Fruit fly (Drosophila melanogaster) whole organism, embryonic: ENCODE measurements around the gene CG13392.

Experiments used
- Adf1 ChIP-seq: fragments of 200-800 bp; sonication (Bioruptor generic); IDR thresholded peaks from 2 replicates; pipeline ENCODE4 v1.3.6; 2022; ENCODE audit warnings: missing biosample characterization, missing genetic modification characterization
- Asciz ChIP-seq: fragments of 200-800 bp; sonication (Bioruptor generic); optimal IDR thresholded peaks from 2 replicates; lab custom pipeline; 2017; ENCODE audit warnings: missing biosample characterization, mild to moderate bottlenecking, missing genetic modification characterization, missing genetic modification reagents
- Atf6 ChIP-seq: fragments of 200-800 bp; sonication (Bioruptor generic); IDR thresholded peaks from 2 replicates; pipeline ENCODE4 v1.3.6; 2022; ENCODE audit warnings: missing biosample characterization, missing genetic modification characterization
- Bgb ChIP-seq: fragments of 200-800 bp; sonication (Bioruptor generic); IDR thresholded peaks from 2 replicates; pipeline ENCODE4 v1.3.6; 2022; ENCODE audit warnings: missing biosample characterization, missing genetic modification characterization; ENCODE audit not compliant: partially characterized antibody
- CG10462 ChIP-seq: fragments of 200-800 bp; sonication (Bioruptor generic); optimal IDR thresholded peaks from 2 replicates; lab custom pipeline; 2016; ENCODE audit warnings: missing biosample characterization, missing genetic modification characterization
- CG11504 ChIP-seq: fragments of 200-800 bp; sonication (Bioruptor generic); optimal IDR thresholded peaks from 3 replicates; lab custom pipeline; 2019; ENCODE audit warnings: missing biosample characterization, mild to moderate bottlenecking, missing genetic modification characterization, moderate library complexity
- CG12659 ChIP-seq: fragments of 200-800 bp; sonication (Bioruptor generic); optimal IDR thresholded peaks from 3 replicates; lab custom pipeline; 2017; ENCODE audit warnings: mild to moderate bottlenecking, missing biosample characterization, missing genetic modification reagents, missing genetic modification characterization
- CG12769 ChIP-seq: fragments of 200-800 bp; sonication (Bioruptor generic); optimal IDR thresholded peaks from 2 replicates; lab custom pipeline; 2019; ENCODE audit warnings: missing biosample characterization, mild to moderate bottlenecking, missing genetic modification characterization, moderate library complexity
- CG14014 ChIP-seq: fragments of 200-800 bp; sonication (Bioruptor generic); IDR thresholded peaks from 2 replicates; pipeline ENCODE4 v1.3.6; 2022; ENCODE audit warnings: missing biosample characterization, missing genetic modification characterization
- CG14860 ChIP-seq: fragments of 200-800 bp; sonication (Bioruptor generic); IDR thresholded peaks from 3 replicates; pipeline ENCODE4 v1.3.6; 2022; ENCODE audit warnings: missing biosample characterization, missing genetic modification characterization; ENCODE audit not compliant: partially characterized antibody
- CG17359 ChIP-seq: fragments of 200-800 bp; sonication (Bioruptor generic); optimal IDR thresholded peaks from 3 replicates; lab custom pipeline; 2018; ENCODE audit warnings: missing biosample characterization, mild to moderate bottlenecking, missing genetic modification characterization, moderate library complexity
- CG17568 ChIP-seq: fragments of 200-800 bp; sonication (Bioruptor generic); optimal IDR thresholded peaks from 2 replicates; lab custom pipeline; 2018; ENCODE audit warnings: missing biosample characterization, mild to moderate bottlenecking, missing genetic modification characterization, moderate library complexity
- CG18262 ChIP-seq: fragments of 200-800 bp; optimal IDR thresholded peaks from 3 replicates; lab custom pipeline; 2019; ENCODE audit warnings: missing biosample characterization, mild to moderate bottlenecking, missing genetic modification characterization, moderate library complexity
- CG2202 ChIP-seq: fragments of 200-800 bp; sonication (Bioruptor generic); optimal IDR thresholded peaks from 2 replicates; lab custom pipeline; 2018; ENCODE audit warnings: missing biosample characterization, mild to moderate bottlenecking, missing genetic modification characterization
- CG2678 ChIP-seq: fragments of 200-800 bp; sonication (Bioruptor generic); optimal IDR thresholded peaks from 3 replicates; lab custom pipeline; 2019; ENCODE audit warnings: missing biosample characterization, mild to moderate bottlenecking, missing genetic modification characterization, moderate library complexity
- CG2712 ChIP-seq: fragments of 200-800 bp; optimal IDR thresholded peaks from 3 replicates; lab custom pipeline; 2019; ENCODE audit warnings: missing biosample characterization, mild to moderate bottlenecking, missing genetic modification characterization, moderate library complexity
- CG4424 ChIP-seq: fragments of 200-800 bp; sonication (Bioruptor generic); optimal IDR thresholded peaks from 3 replicates; lab custom pipeline; 2016; ENCODE audit warnings: missing biosample characterization, missing genetic modification characterization
- CG8388 ChIP-seq: fragments of 200-800 bp; sonication (Bioruptor generic); optimal IDR thresholded peaks from 2 replicates; lab custom pipeline; 2019; ENCODE audit warnings: missing biosample characterization, mild to moderate bottlenecking, missing genetic modification characterization, moderate library complexity
- CG8478 ChIP-seq: fragments of >200 bp; optimal IDR thresholded peaks from 2 replicates; lab custom pipeline; 2018
- CG9797 ChIP-seq: fragments of 200-800 bp; sonication (Bioruptor generic); optimal IDR thresholded peaks from 3 replicates; lab custom pipeline; 2018; ENCODE audit warnings: missing biosample characterization, mild to moderate bottlenecking, missing genetic modification characterization
- CoRest ChIP-seq: fragments of 200-800 bp; sonication (Bioruptor generic); optimal IDR thresholded peaks from 3 replicates; lab custom pipeline; 2018; ENCODE audit warnings: missing biosample characterization, mild to moderate bottlenecking, missing genetic modification characterization, moderate library complexity
- Dek ChIP-seq: fragments of 200-800 bp; sonication (Bioruptor generic); optimal IDR thresholded peaks from 3 replicates; lab custom pipeline; 2019; ENCODE audit warnings: missing biosample characterization, mild to moderate bottlenecking, missing genetic modification characterization, moderate library complexity
- Dll ChIP-seq: fragments of 200-800 bp; sonication (Bioruptor generic); IDR thresholded peaks from 4 replicates; pipeline ENCODE4 v1.3.6; 2022; ENCODE audit warnings: missing biosample characterization, missing genetic modification characterization; ENCODE audit not compliant: partially characterized antibody
- H2.0 ChIP-seq: fragments of 200-800 bp; sonication (Bioruptor generic); IDR thresholded peaks from 2 replicates; pipeline ENCODE4 v1.3.6; 2022; ENCODE audit warnings: missing biosample characterization, missing genetic modification characterization
- HLH4C ChIP-seq: fragments of 200-800 bp; sonication (Bioruptor generic); IDR thresholded peaks from 3 replicates; pipeline ENCODE4 v1.3.6; 2022; ENCODE audit warnings: missing biosample characterization, missing genetic modification characterization; ENCODE audit not compliant: partially characterized antibody
- Hmr ChIP-seq: fragments of 200-800 bp; sonication (Bioruptor generic); optimal IDR thresholded peaks from 3 replicates; lab custom pipeline; 2017; ENCODE audit warnings: mild to moderate bottlenecking, missing biosample characterization, missing genetic modification reagents, missing genetic modification characterization
- Sox100B ChIP-seq: fragments of 200-800 bp; sonication (Bioruptor generic); optimal IDR thresholded peaks from 3 replicates; lab custom pipeline; 2018; ENCODE audit warnings: missing biosample characterization, mild to moderate bottlenecking, missing genetic modification characterization
- Spps ChIP-seq: fragments of 200-800 bp; sonication (Bioruptor generic); optimal IDR thresholded peaks from 2 replicates; lab custom pipeline; 2018; ENCODE audit warnings: missing biosample characterization, mild to moderate bottlenecking, missing genetic modification characterization
- Trl ChIP-seq, 3 experiments: fragments of >200 bp in 2 of 3; fragments of 200-800 bp in 1 of 3; sonication (Bioruptor generic) in 1 of 3; optimal IDR thresholded peaks; 2 replicates in 1 of 3; 3 replicates in 2 of 3; lab custom pipeline; 2016 to 2017; ENCODE audit warnings: missing biosample characterization in 1 of 3, missing genetic modification characterization in 1 of 3
- bcd ChIP-seq: fragments of 200-800 bp; sonication (Bioruptor generic); optimal IDR thresholded peaks from 2 replicates; lab custom pipeline; 2017; ENCODE audit warnings: missing biosample characterization, mild to moderate bottlenecking, missing genetic modification characterization
- cg ChIP-seq: fragments of 200-800 bp; sonication (Bioruptor generic); optimal IDR thresholded peaks from 3 replicates; lab custom pipeline; 2019; ENCODE audit warnings: missing biosample characterization, mild to moderate bottlenecking, missing genetic modification characterization, moderate library complexity
- da ChIP-seq: fragments of 200-800 bp; sonication (Bioruptor generic); optimal IDR thresholded peaks from 2 replicates; lab custom pipeline; 2016; ENCODE audit warnings: missing biosample characterization, missing genetic modification characterization
- fd3F ChIP-seq: fragments of 200-800 bp; sonication (Bioruptor generic); optimal IDR thresholded peaks from 2 replicates; lab custom pipeline; 2018; ENCODE audit warnings: missing biosample characterization, mild to moderate bottlenecking, missing genetic modification characterization, moderate library complexity
- hbn ChIP-seq: fragments of 200-800 bp; sonication (Bioruptor generic); IDR thresholded peaks from 2 replicates; pipeline ENCODE4 v1.3.6; 2022; ENCODE audit warnings: missing biosample characterization, missing genetic modification characterization; ENCODE audit not compliant: partially characterized antibody
- kni ChIP-seq: fragments of 200-800 bp; sonication (Bioruptor generic); optimal IDR thresholded peaks from 3 replicates; lab custom pipeline; 2017; ENCODE audit warnings: mild to moderate bottlenecking, missing biosample characterization, missing genetic modification reagents, missing genetic modification characterization
- knrl ChIP-seq: fragments of 200-800 bp; sonication (Bioruptor generic); IDR thresholded peaks from 3 replicates; pipeline ENCODE4 v1.3.6; 2022; ENCODE audit warnings: missing biosample characterization, missing genetic modification characterization; ENCODE audit not compliant: partially characterized antibody
- maf-S ChIP-seq: fragments of 200-800 bp; sonication (Bioruptor generic); optimal IDR thresholded peaks from 2 replicates; lab custom pipeline; 2016; ENCODE audit warnings: missing biosample characterization, missing genetic modification characterization
- mirr ChIP-seq: fragments of 200-800 bp; sonication (Bioruptor generic); optimal IDR thresholded peaks from 3 replicates; lab custom pipeline; 2018; ENCODE audit warnings: missing biosample characterization, mild to moderate bottlenecking, missing genetic modification characterization
- mld ChIP-seq: fragments of 200-800 bp; sonication (Bioruptor generic); IDR thresholded peaks from 3 replicates; pipeline ENCODE4 v1.3.6; 2022; ENCODE audit warnings: missing biosample characterization, missing genetic modification characterization; ENCODE audit not compliant: partially characterized antibody
- odd ChIP-seq: fragments of 200-800 bp; sonication (Bioruptor generic); optimal IDR thresholded peaks from 2 replicates; lab custom pipeline; 2017; ENCODE audit warnings: missing biosample characterization, mild to moderate bottlenecking, missing genetic modification characterization
- otp ChIP-seq: fragments of 200-800 bp; sonication (Bioruptor generic); IDR thresholded peaks from 3 replicates; pipeline ENCODE4, ENCODE4 v1.3.6; 2022; ENCODE audit warnings: missing biosample characterization, missing genetic modification characterization
- pzg ChIP-seq: fragments of 200-800 bp; sonication (Bioruptor generic); optimal IDR thresholded peaks from 3 replicates; lab custom pipeline; 2018; ENCODE audit warnings: missing biosample characterization, mild to moderate bottlenecking, missing genetic modification characterization, moderate library complexity
- stwl ChIP-seq: fragments of 200-800 bp; sonication (Bioruptor generic); optimal IDR thresholded peaks from 3 replicates; lab custom pipeline; 2018; ENCODE audit warnings: missing biosample characterization, mild to moderate bottlenecking, missing genetic modification characterization, moderate library complexity
- trem ChIP-seq: fragments of 200-800 bp; optimal IDR thresholded peaks from 3 replicates; lab custom pipeline; 2019; ENCODE audit warnings: missing biosample characterization, mild to moderate bottlenecking, missing genetic modification characterization, moderate library complexity
- zen ChIP-seq: fragments of 200-800 bp; sonication (Bioruptor generic); optimal IDR thresholded peaks from 3 replicates; lab custom pipeline; 2018; ENCODE audit warnings: missing biosample characterization, mild to moderate bottlenecking, missing genetic modification characterization, moderate library complexity
- zen2 ChIP-seq: fragments of 200-800 bp; sonication (Bioruptor generic); IDR thresholded peaks from 3 replicates; pipeline ENCODE4 v1.3.6; 2022; ENCODE audit warnings: missing biosample characterization, missing genetic modification characterization; ENCODE audit not compliant: partially characterized antibody

CG13392 gene

DNA sequence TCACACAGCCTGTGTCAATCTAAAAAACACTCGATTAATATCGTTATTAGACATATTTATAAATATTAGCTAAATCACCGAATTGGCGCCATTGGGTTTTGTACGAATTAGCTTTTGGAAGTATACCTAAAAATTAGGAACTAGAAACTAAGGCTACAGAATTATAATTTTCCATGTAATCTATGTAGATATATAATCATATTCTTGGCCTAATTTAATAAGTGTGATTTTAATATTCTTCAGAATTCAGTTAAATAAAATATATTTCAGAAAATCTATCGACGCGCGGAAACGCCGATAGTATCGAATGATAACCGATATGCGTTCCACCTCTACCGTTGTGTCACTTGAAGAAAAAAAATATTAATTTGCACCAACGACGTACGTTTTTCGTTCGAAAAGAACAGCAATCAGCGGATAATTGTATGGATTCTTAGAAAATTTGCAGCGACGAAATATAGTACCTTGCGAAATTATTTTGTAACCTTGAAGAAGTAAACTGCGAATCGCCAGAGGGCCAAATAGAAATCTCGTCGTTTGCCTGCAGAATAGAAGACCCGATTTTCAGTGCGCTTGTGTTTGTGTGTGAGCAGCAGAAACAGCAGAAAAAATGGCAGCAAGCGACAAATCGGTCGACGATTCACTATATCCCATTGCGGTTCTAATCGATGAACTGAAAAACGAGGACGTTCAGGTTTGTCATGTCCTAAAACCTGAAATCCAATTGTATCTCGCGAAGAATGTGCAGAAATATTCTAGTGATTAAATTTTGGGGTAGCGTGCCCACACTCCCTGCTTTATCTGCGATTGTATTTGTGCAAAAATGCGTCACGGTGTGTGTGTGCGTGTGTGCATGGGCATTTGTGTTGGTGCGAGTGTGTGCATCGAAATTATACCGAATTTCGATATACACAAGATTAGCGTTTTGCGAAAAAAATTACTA, 16.6 kb downstream of the CG13392 start, which contains the start of gene Pp2A-29B (continued):
- TF ChIP-seq CG12769 (tag; lab: Kevin White, UChicago) (no peak), CoRest (tag; lab: Kevin White, UChicago) (peak; percentile 66), CG9797 (peak; percentile 55), otp (GFP tag; lab: Robert Waterston, UW) (no peak), mld (peak; percentile 94), knrl (GFP tag; lab: Robert Waterston, UW) (peak; percentile 100), zen (tag; lab: Kevin White, UChicago) (peak; percentile 59), CG10462 (GFP tag; lab: Kevin White, UChicago) (peak; percentile 7), Hmr (GFP tag; lab: Kevin White, UChicago) (peak; percentile 4), CG18262 (peak; percentile 45), bcd (GFP tag; lab: Kevin White, UChicago) (peak; percentile 20), stwl (tag; lab: Kevin White, UChicago) (peak; percentile 51), fd3F (no peak), CG4424 (GFP tag; lab: Kevin White, UChicago) (peak; percentile 38), CG8388 (GFP tag; lab: Kevin White, UChicago) (no peak), Trl (optimal IDR thresholded peaks at IDR 0.05; lab: Kevin White, UChicago) (no peak), Trl (GFP tag; optimal IDR thresholded peaks at IDR 0.05; lab: Kevin White, UChicago) (peak; percentile 3), Asciz (GFP tag; lab: Kevin White, UChicago) (no peak), odd (GFP tag; lab: Kevin White, UChicago) (no peak), hbn (GFP tag; lab: Robert Waterston, UW) (peak; percentile 99), Adf1 (no peak), Sox100B (peak; percentile 21), HLH4C (peak; percentile 99), da (no peak), CG2712 (tag; lab: Kevin White, UChicago) (peak; percentile 61), Spps (tag; lab: Kevin White, UChicago) (no peak), Atf6 (no peak), H2.0 (GFP tag; lab: Robert Waterston, UW) (no peak), kni (GFP tag; lab: Kevin White, UChicago) (peak; percentile 55), Dll (GFP tag; lab: Robert Waterston, UW) (peak; percentile 100), zen2 (GFP tag; lab: Robert Waterston, UW) (peak; percentile 98), CG8478 (peak; percentile 84), CG2202 (no peak), CG2678 (peak; percentile 15), CG14860 (GFP tag; lab: Robert Waterston, UW) (peak; percentile 100), pzg (GFP tag; lab: Kevin White, UChicago) (peak; percentile 64), CG14014 (GFP tag; lab: Robert Waterston, UW) (no peak), Dek (tag; lab: Kevin White, UChicago) (peak; percentile 12), maf-S (GFP tag; lab: Kevin White, UChicago) (no peak), CG17359 (peak; percentile 28), CG17568 (GFP tag; lab: Kevin White, UChicago) (peak; percentile 7), CG11504 (tag; lab: Kevin White, UChicago) (peak; percentile 56), trem (tag; lab: Kevin White, UChicago) (peak; percentile 80), mirr (GFP tag; lab: Kevin White, UChicago) (no peak), cg (GFP tag; lab: Kevin White, UChicago) (peak; percentile 98), CG12659 (GFP tag; lab: Kevin White, UChicago) (peak; percentile 69), Bgb (GFP tag; lab: Robert Waterston, UW) (peak; percentile 97)
